Fruit fly (Drosophila melanogaster) whole organism, embryonic: Measurements from ENCODE around the gene Lip2.

Source experiments
- Atf-2 ChIP-seq: fragments of 200-800 bp; sonication (Bioruptor generic); optimal IDR thresholded peaks from 2 replicates; lab custom pipeline; 2016; ENCODE audit warnings: missing biosample characterization, missing genetic modification characterization
- Awh ChIP-seq: fragments of 200-800 bp; sonication (Bioruptor generic); IDR thresholded peaks from 2 replicates; pipeline ENCODE4, ENCODE4 v1.3.6; 2022; ENCODE audit warnings: missing biosample characterization, missing genetic modification characterization
- CG10321 ChIP-seq: fragments of 200-800 bp; sonication (Bioruptor generic); IDR thresholded peaks from 2 replicates; pipeline ENCODE4 v1.3.6; 2022; ENCODE audit warnings: missing biosample characterization, missing genetic modification characterization
- CG11085 ChIP-seq: fragments of 200-800 bp; sonication (Bioruptor generic); IDR thresholded peaks from 2 replicates; pipeline ENCODE4 v1.3.6; 2022; ENCODE audit warnings: missing biosample characterization, missing genetic modification characterization
- CG11247 ChIP-seq: fragments of 200-800 bp; sonication (Bioruptor generic); IDR thresholded peaks from 2 replicates; pipeline ENCODE4 v1.3.6; 2022; ENCODE audit warnings: missing biosample characterization, missing genetic modification characterization
- CG12071 ChIP-seq: fragments of 200-800 bp; sonication (Bioruptor generic); optimal IDR thresholded peaks from 3 replicates; lab custom pipeline; 2018; ENCODE audit warnings: missing biosample characterization, mild to moderate bottlenecking, missing genetic modification characterization
- CG1233 ChIP-seq: fragments of 200-800 bp; sonication (Bioruptor generic); optimal IDR thresholded peaks from 4 replicates; lab custom pipeline; 2018; ENCODE audit warnings: missing biosample characterization, mild to moderate bottlenecking, missing genetic modification characterization
- CG12942 ChIP-seq: fragments of 200-800 bp; sonication (Bioruptor generic); optimal IDR thresholded peaks from 3 replicates; lab custom pipeline; 2016; ENCODE audit warnings: missing biosample characterization, missing genetic modification characterization
- CG13424 ChIP-seq: fragments of 200-800 bp; sonication (Bioruptor generic); optimal IDR thresholded peaks from 2 replicates; lab custom pipeline; 2019; ENCODE audit warnings: missing biosample characterization, mild to moderate bottlenecking, missing genetic modification characterization, moderate library complexity
- CG13775 ChIP-seq: fragments of 200-800 bp; sonication (Bioruptor generic); optimal IDR thresholded peaks from 3 replicates; lab custom pipeline; 2017; ENCODE audit warnings: missing biosample characterization, mild to moderate bottlenecking, missing genetic modification characterization
- CG14014 ChIP-seq: fragments of 200-800 bp; sonication (Bioruptor generic); IDR thresholded peaks from 2 replicates; pipeline ENCODE4 v1.3.6; 2022; ENCODE audit warnings: missing biosample characterization, missing genetic modification characterization
- CG14667 ChIP-seq: fragments of 200-800 bp; sonication (Bioruptor generic); IDR thresholded peaks from 2 replicates; pipeline ENCODE4 v1.3.6; 2022; ENCODE audit warnings: missing biosample characterization, missing genetic modification characterization
- CG18011 ChIP-seq: fragments of 200-800 bp; sonication (Bioruptor generic); optimal IDR thresholded peaks from 2 replicates; lab custom pipeline; 2017; ENCODE audit warnings: missing biosample characterization, missing genetic modification characterization, mild to moderate bottlenecking, moderate library complexity, missing genotype
- CG2120 ChIP-seq: fragments of 200-800 bp; sonication (Bioruptor generic); optimal IDR thresholded peaks from 3 replicates; lab custom pipeline; 2016; ENCODE audit warnings: missing biosample characterization, missing genetic modification characterization
- CG2712 ChIP-seq: fragments of 200-800 bp; optimal IDR thresholded peaks from 3 replicates; lab custom pipeline; 2019; ENCODE audit warnings: missing biosample characterization, mild to moderate bottlenecking, missing genetic modification characterization, moderate library complexity
- CG3995 ChIP-seq: fragments of 200-800 bp; sonication (Bioruptor generic); optimal IDR thresholded peaks from 3 replicates; lab custom pipeline; 2016; ENCODE audit warnings: missing biosample characterization, missing genetic modification characterization
- CG4820 ChIP-seq: fragments of 200-800 bp; sonication (Bioruptor generic); optimal IDR thresholded peaks from 3 replicates; lab custom pipeline; 2016; ENCODE audit warnings: missing biosample characterization, missing genetic modification characterization
- CG4854 ChIP-seq: fragments of 200-800 bp; sonication (Bioruptor generic); optimal IDR thresholded peaks from 2 replicates; lab custom pipeline; 2016; ENCODE audit warnings: missing biosample characterization, missing genetic modification characterization, inconsistent platforms
- CG5953 ChIP-seq: fragments of 200-800 bp; sonication (Bioruptor generic); IDR thresholded peaks from 2 replicates; pipeline ENCODE4 v1.3.6; 2022; ENCODE audit warnings: missing biosample characterization, missing genetic modification characterization
- CG7372 ChIP-seq: fragments of 200-800 bp; sonication (Bioruptor generic); IDR thresholded peaks from 2 replicates; pipeline ENCODE4 v1.3.6; 2022; ENCODE audit warnings: missing biosample characterization, missing genetic modification characterization
- CG7786 ChIP-seq: fragments of 200-800 bp; sonication (Bioruptor generic); optimal IDR thresholded peaks from 2 replicates; lab custom pipeline; 2016; ENCODE audit warnings: missing biosample characterization, missing genetic modification characterization
- CG9727 ChIP-seq: fragments of 200-800 bp; sonication (Bioruptor generic); optimal IDR thresholded peaks from 3 replicates; lab custom pipeline; 2017; ENCODE audit warnings: missing biosample characterization, mild to moderate bottlenecking, missing genetic modification characterization
- Camta ChIP-seq: fragments of 200-800 bp; sonication (Bioruptor generic); optimal IDR thresholded peaks from 2 replicates; lab custom pipeline; 2016; ENCODE audit warnings: missing biosample characterization, missing genetic modification characterization
- D ChIP-seq, 2 experiments: fragments of 200-800 bp in 1 of 2; fragments of >200 bp in 1 of 2; sonication (Bioruptor generic) in 1 of 2; optimal IDR thresholded peaks; 2 replicates in 1 of 2; 3 replicates in 1 of 2; lab custom pipeline; 2017; ENCODE audit warnings: mild to moderate bottlenecking in 1 of 2, missing biosample characterization in 1 of 2, missing genetic modification characterization in 1 of 2, missing genetic modification reagents in 1 of 2
- D19B ChIP-seq: fragments of 200-800 bp; sonication (Bioruptor generic); optimal IDR thresholded peaks from 2 replicates; lab custom pipeline; 2017; ENCODE audit warnings: missing biosample characterization, mild to moderate bottlenecking, missing genetic modification characterization
- Dbx ChIP-seq: fragments of 200-800 bp; sonication (Bioruptor generic); IDR thresholded peaks from 3 replicates; pipeline ENCODE4 v1.3.6; 2022; ENCODE audit warnings: missing biosample characterization, missing genetic modification characterization
- Dp ChIP-seq: fragments of 200-800 bp; sonication (Bioruptor generic); optimal IDR thresholded peaks from 2 replicates; lab custom pipeline; 2018; ENCODE audit warnings: missing biosample characterization, mild to moderate bottlenecking, missing genetic modification characterization, moderate library complexity
- ERR ChIP-seq: fragments of 200-800 bp; sonication (Bioruptor generic); optimal IDR thresholded peaks from 2 replicates; lab custom pipeline; 2016; ENCODE audit warnings: missing biosample characterization, missing genetic modification characterization
- Ets97D ChIP-seq: fragments of 200-800 bp; sonication (Bioruptor generic); optimal IDR thresholded peaks from 3 replicates; lab custom pipeline; 2016; ENCODE audit warnings: missing biosample characterization, missing genetic modification characterization
- Fer1 ChIP-seq: fragments of 200-800 bp; sonication (Bioruptor generic); optimal IDR thresholded peaks from 2 replicates; lab custom pipeline; 2017; ENCODE audit warnings: missing biosample characterization, mild to moderate bottlenecking, missing genetic modification characterization
- Fer2 ChIP-seq: fragments of 200-800 bp; sonication (Bioruptor generic); optimal IDR thresholded peaks from 2 replicates; lab custom pipeline; 2018; ENCODE audit warnings: missing biosample characterization, mild to moderate bottlenecking, missing genetic modification characterization, moderate library complexity
- NFAT ChIP-seq: fragments of 200-800 bp; sonication (Bioruptor generic); IDR thresholded peaks from 2 replicates; pipeline ENCODE4 v1.3.6; 2022; ENCODE audit warnings: missing biosample characterization, missing genetic modification characterization
- NfI ChIP-seq: fragments of 200-800 bp; sonication (Bioruptor generic); optimal IDR thresholded peaks from 3 replicates; lab custom pipeline; 2018; ENCODE audit warnings: missing biosample characterization, mild to moderate bottlenecking, missing genetic modification characterization, moderate library complexity
- Scr ChIP-seq: fragments of 200-800 bp; sonication (Bioruptor generic); IDR thresholded peaks from 2 replicates; pipeline ENCODE4 v1.3.6; 2022; ENCODE audit warnings: missing biosample characterization, missing genetic modification characterization; ENCODE audit not compliant: partially characterized antibody
- Sox102F ChIP-seq: fragments of 200-800 bp; sonication (Bioruptor generic); optimal IDR thresholded peaks from 2 replicates; lab custom pipeline; 2018; ENCODE audit warnings: missing biosample characterization, mild to moderate bottlenecking, missing genetic modification characterization, moderate library complexity
- Spps ChIP-seq: fragments of 200-800 bp; sonication (Bioruptor generic); optimal IDR thresholded peaks from 2 replicates; lab custom pipeline; 2018; ENCODE audit warnings: missing biosample characterization, mild to moderate bottlenecking, missing genetic modification characterization
- YL-1 ChIP-seq: fragments of 200-800 bp; sonication (Bioruptor generic); optimal IDR thresholded peaks from 3 replicates; lab custom pipeline; 2017; ENCODE audit warnings: missing biosample characterization, mild to moderate bottlenecking, missing genetic modification characterization
- ab ChIP-seq: fragments of 200-800 bp; sonication (Bioruptor generic); optimal IDR thresholded peaks from 2 replicates; lab custom pipeline; 2016; ENCODE audit warnings: missing biosample characterization, missing genetic modification characterization
- bab2 ChIP-seq: fragments of 200-800 bp; sonication (Bioruptor generic); optimal IDR thresholded peaks from 2 replicates; lab custom pipeline; 2016; ENCODE audit warnings: missing biosample characterization, missing genetic modification characterization
- cato ChIP-seq: fragments of 200-800 bp; sonication (Bioruptor generic); optimal IDR thresholded peaks from 2 replicates; lab custom pipeline; 2016; ENCODE audit warnings: missing biosample characterization, missing genetic modification characterization, borderline replicate concordance
- disco-r ChIP-seq: fragments of 200-800 bp; sonication (Bioruptor generic); optimal IDR thresholded peaks from 2 replicates; lab custom pipeline; 2016; ENCODE audit warnings: missing biosample characterization, missing genetic modification characterization
- fd3F ChIP-seq: fragments of 200-800 bp; sonication (Bioruptor generic); optimal IDR thresholded peaks from 2 replicates; lab custom pipeline; 2018; ENCODE audit warnings: missing biosample characterization, mild to moderate bottlenecking, missing genetic modification characterization, moderate library complexity
- grau ChIP-seq: fragments of 200-800 bp; optimal IDR thresholded peaks from 3 replicates; lab custom pipeline; 2019; ENCODE audit warnings: missing biosample characterization, mild to moderate bottlenecking, missing genetic modification characterization, moderate library complexity
- hbn ChIP-seq: fragments of 200-800 bp; sonication (Bioruptor generic); IDR thresholded peaks from 2 replicates; pipeline ENCODE4 v1.3.6; 2022; ENCODE audit warnings: missing biosample characterization, missing genetic modification characterization; ENCODE audit not compliant: partially characterized antibody
- lmd ChIP-seq: fragments of 200-800 bp; sonication (Bioruptor generic); IDR thresholded peaks from 2 replicates; pipeline ENCODE4 v1.3.6; 2022; ENCODE audit warnings: missing biosample characterization, missing genetic modification characterization
- p53 ChIP-seq: fragments of 200-800 bp; sonication (Bioruptor generic); optimal IDR thresholded peaks from 2 replicates; lab custom pipeline; 2016; ENCODE audit warnings: missing biosample characterization, missing genetic modification characterization
- sens ChIP-seq: fragments of 200-800 bp; sonication (Bioruptor generic); peaks from one replicate; lab custom pipeline; 2016; ENCODE audit warnings: missing biosample characterization, missing genetic modification characterization
- tgo ChIP-seq: fragments of 200-800 bp; sonication (Bioruptor generic); IDR thresholded peaks from 3 replicates; pipeline ENCODE4 v1.3.6; 2022; ENCODE audit warnings: missing biosample characterization, missing genetic modification characterization
- zfh1 ChIP-seq: fragments of 200-800 bp; sonication (Bioruptor generic); IDR thresholded peaks from 3 replicates; pipeline ENCODE4 v1.3.6; 2022; ENCODE audit warnings: missing biosample characterization, missing genetic modification characterization

Gene Lip2

dm6 chr2L:10732343-10732808 is 23.1 kb upstream of the Lip2 start, which contains the start of the genes EMC3 and Dpy-30L1 (continued):
- TF ChIP-seq zfh1 (GFP tag; lab: Robert Waterston, UW) (0 out of 3 replicates have a peak, but pooled peaks have one; percentile 49), Dbx (peak; percentile 75), CG12942 (GFP tag; lab: Kevin White, UChicago) (peak; percentile 32), NfI (GFP tag; lab: Kevin White, UChicago) (peak; percentile 33), YL-1 (GFP tag; lab: Kevin White, UChicago) (peak; percentile 88), Awh (GFP tag; lab: Robert Waterston, UW) (no peak), Camta (peak; percentile 13), D19B (no peak), CG7786 (GFP tag; lab: Kevin White, UChicago) (peak; percentile 42), Atf-2 (GFP tag; lab: Kevin White, UChicago) (peak; percentile 24), D (optimal IDR thresholded peaks at IDR 0.05; lab: Kevin White, UChicago) (no peak), D (GFP tag; optimal IDR thresholded peaks at IDR 0.05; lab: Kevin White, UChicago) (no peak), cato (GFP tag; lab: Kevin White, UChicago) (no peak), NFAT (0 out of 2 replicates have a peak, but pooled peaks have one; percentile 17), CG4854 (GFP tag; lab: Kevin White, UChicago) (peak; percentile 49), fd3F (GFP tag; lab: Kevin White, UChicago) (peak; percentile 26), hbn (GFP tag; lab: Robert Waterston, UW) (peak; percentile 84), p53 (GFP tag; lab: Kevin White, UChicago) (no peak), CG1233 (GFP tag; lab: Kevin White, UChicago) (no peak), Spps (tag; lab: Kevin White, UChicago) (no peak), Sox102F (no peak), CG2120 (GFP tag; lab: Kevin White, UChicago) (peak; percentile 79), ab (no peak), Fer1 (GFP tag; lab: Kevin White, UChicago) (peak; percentile 57), CG11247 (0 out of 2 replicates have a peak, but pooled peaks have one; percentile 16), Scr (peak; percentile 92), CG12071 (no peak), Dp (GFP tag; lab: Kevin White, UChicago) (peak; percentile 46), grau (tag; lab: Kevin White, UChicago) (peak; percentile 66), CG14014 (GFP tag; lab: Robert Waterston, UW) (no peak), CG14667 (0 out of 2 replicates have a peak, but pooled peaks have one; percentile 29), tgo (peak; percentile 31; the same call in 1 of the 3 replicates), ERR (peak; percentile 24), sens (GFP tag; lab: Kevin White, UChicago) (peak; percentile 94), CG18011 (GFP tag; lab: Kevin White, UChicago) (peak; percentile 33), CG13775 (GFP tag; lab: Kevin White, UChicago) (peak; percentile 70), Fer2 (peak; percentile 2), CG10321 (GFP tag; lab: Robert Waterston, UW) (no peak), lmd (peak; percentile 43; the same call in 1 of the 2 replicates), CG9727 (GFP tag; lab: Kevin White, UChicago) (peak; percentile 52), CG2712 (tag; lab: Kevin White, UChicago) (peak; percentile 74), bab2 (GFP tag; lab: Kevin White, UChicago) (peak; percentile 40), CG13424 (tag; lab: Kevin White, UChicago) (peak; percentile 70), Ets97D (peak; percentile 57), CG7372 (GFP tag; lab: Robert Waterston, UW) (0 out of 2 replicates have a peak, but pooled peaks have one; percentile 23), CG3995 (GFP tag; lab: Kevin White, UChicago) (peak; percentile 99), CG4820 (GFP tag; lab: Kevin White, UChicago) (peak; percentile 48), CG5953 (GFP tag; lab: Robert Waterston, UW) (no peak), disco-r (GFP tag; lab: Kevin White, UChicago) (peak; percentile 18), CG11085 (GFP tag; lab: Robert Waterston, UW) (no peak)
